Worm (Caenorhabditis elegans): ENCODE data around the gene his-74.

ce11 chrV:12636248-12636647 is 23.9 kb downstream of the his-74 start:
- no peak for TF ChIP-seq hlh-30 (tag; optimal IDR thresholded peaks at IDR 0.05; ENCODE audit: insufficient read depth)
- TF ChIP-seq ceh-9 (tag; optimal IDR thresholded peaks at IDR 0.05) = no peak
- no peak for TF ChIP-seq unc-42 (tag; optimal IDR thresholded peaks at IDR 0.05)
- no peak for TF ChIP-seq dmd-4 (tag; optimal IDR thresholded peaks at IDR 0.05; ENCODE audit: borderline replicate concordance)
- TF ChIP-seq pax-1 (tag; optimal IDR thresholded peaks at IDR 0.05) = no peak

Measured in whole organism, late embryonic.